Fruit fly (Drosophila melanogaster): Measurements from ENCODE around the gene Saf6.

Saf6 gene

DNA sequence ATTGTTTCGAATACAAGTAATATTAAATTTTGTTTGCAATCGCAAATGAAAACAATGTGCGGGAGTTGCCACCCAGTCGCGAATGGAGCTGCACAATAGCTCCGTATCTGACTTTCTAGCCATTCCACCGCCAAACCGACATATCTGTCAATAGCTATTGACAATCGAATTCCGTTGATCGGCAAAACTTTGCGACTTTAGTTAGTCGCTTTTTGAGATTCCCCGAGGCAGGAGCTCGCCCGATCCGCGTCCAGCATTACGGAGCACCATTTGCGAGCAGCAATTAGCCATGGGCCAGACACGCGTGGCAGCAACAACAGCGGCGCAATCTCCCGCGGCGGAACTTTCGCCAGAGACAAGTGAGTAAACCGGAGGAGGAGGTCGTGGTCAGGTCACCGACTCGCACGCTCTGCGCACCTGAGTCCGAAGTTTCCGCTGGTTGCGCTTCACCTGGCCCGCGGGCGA lies 36.9 kb upstream of the Saf6 start, which contains the start of the genes CG4291 and kraken (continued):
- TF ChIP-seq hb (GFP tag; IDR thresholded peaks at IDR 0.05; ENCODE audit: partially characterized antibody) (no peak), scrt (GFP tag; optimal IDR thresholded peaks at IDR 0.05) (no peak), CG18599 (GFP tag; optimal IDR thresholded peaks at IDR 0.05) (peak; percentile 67), CkIIα-i1 (GFP tag; IDR thresholded peaks at IDR 0.05) (no peak), CG4424 (GFP tag; optimal IDR thresholded peaks at IDR 0.05) (peak; percentile 52), CG2116 (GFP tag; optimal IDR thresholded peaks at IDR 0.05) (peak; percentile 61), hbn (GFP tag; IDR thresholded peaks at IDR 0.05; ENCODE audit: partially characterized antibody) (peak; percentile 12; the same call in 1 of the 2 replicates), Bgb (GFP tag; IDR thresholded peaks at IDR 0.05; ENCODE audit: partially characterized antibody) (peak; percentile 68), knrl (GFP tag; IDR thresholded peaks at IDR 0.05; ENCODE audit: partially characterized antibody) (no peak), CG34224 (GFP tag; IDR thresholded peaks at IDR 0.05; ENCODE audit: partially characterized antibody) (0 out of 3 replicates have a peak, but pooled peaks have one; percentile 41), CG2129 (GFP tag; IDR thresholded peaks at IDR 0.05; ENCODE audit: partially characterized antibody) (no peak), btn (GFP tag; optimal IDR thresholded peaks at IDR 0.05) (no peak), fd102C (GFP tag; optimal IDR thresholded peaks at IDR 0.05) (no peak), HLHmδ (GFP tag; optimal IDR thresholded peaks at IDR 0.05) (peak; percentile 55), CG2202 (tag; optimal IDR thresholded peaks at IDR 0.05) (no peak), ATbp (GFP tag; optimal IDR thresholded peaks at IDR 0.05) (no peak), CG4282 (GFP tag; optimal IDR thresholded peaks at IDR 0.05) (no peak), psq (GFP tag; optimal IDR thresholded peaks at IDR 0.05) (no peak), sug (tag; optimal IDR thresholded peaks at IDR 0.05) (peak; percentile 69), CG6813 (GFP tag; optimal IDR thresholded peaks at IDR 0.05) (no peak), CG17612 (GFP tag; IDR thresholded peaks at IDR 0.05) (peak; percentile 31; the same call in 1 of the 2 replicates), kay (GFP tag; optimal IDR thresholded peaks at IDR 0.05) (peak; percentile 16), CG11695 (GFP tag; IDR thresholded peaks at IDR 0.05) (no peak), CG10654 (GFP tag; optimal IDR thresholded peaks at IDR 0.05) (no peak), CG4820 (GFP tag; optimal IDR thresholded peaks at IDR 0.05) (no peak), ci (GFP tag; IDR thresholded peaks at IDR 0.05) (peak; percentile 73), luna (GFP tag; optimal IDR thresholded peaks at IDR 0.05) (no peak), Jarid2 (GFP tag; optimal IDR thresholded peaks at IDR 0.05) (peak; percentile 88), pum (GFP tag; optimal IDR thresholded peaks at IDR 0.05) (peak; percentile 43), br (optimal IDR thresholded peaks at IDR 0.05) (no peak), CG13123 (GFP tag; optimal IDR thresholded peaks at IDR 0.05) (no peak), CG8924 (tag; optimal IDR thresholded peaks at IDR 0.05) (peak; percentile 65), CG6683 (GFP tag; optimal IDR thresholded peaks at IDR 0.05) (no peak), cad (GFP tag; optimal IDR thresholded peaks at IDR 0.05) (no peak), CG18619 (GFP tag; optimal IDR thresholded peaks at IDR 0.05) (no peak), wek (GFP tag; optimal IDR thresholded peaks at IDR 0.05) (no peak), YL-1 (GFP tag; optimal IDR thresholded peaks at IDR 0.05) (peak; percentile 50), odd (GFP tag; optimal IDR thresholded peaks at IDR 0.05) (peak; percentile 13), usp (GFP tag; optimal IDR thresholded peaks at IDR 0.05) (no peak), ac (GFP tag; optimal IDR thresholded peaks at IDR 0.05) (no peak), Hsf (GFP tag; optimal IDR thresholded peaks at IDR 0.05) (peak; percentile 40), Hr78 (GFP tag; optimal IDR thresholded peaks at IDR 0.05) (peak in 1 of 2 experiments; percentile 84), CG2712 (tag; optimal IDR thresholded peaks at IDR 0.05) (peak; percentile 43), Eip74EF (GFP tag; optimal IDR thresholded peaks at IDR 0.05) (peak in 1 of 2 experiments; percentile 4), CG10209 (GFP tag; optimal IDR thresholded peaks at IDR 0.05) (peak; percentile 30), CG3847 (GFP tag; IDR thresholded peaks at IDR 0.05) (peak; percentile 77), CG10147 (GFP tag; optimal IDR thresholded peaks at IDR 0.05) (peak; percentile 32), CG3065 (GFP tag; optimal IDR thresholded peaks at IDR 0.05) (no peak), Dp (GFP tag; optimal IDR thresholded peaks at IDR 0.05) (peak; percentile 33)
